Worm (Caenorhabditis elegans) whole organism, late embryonic: ENCODE measurements around the gene C33H5.2.

Experiments
- F13H6.1 ChIP-seq: sonication (generic microtip); optimal IDR thresholded peaks from 2 replicates; lab custom pipeline; 2016; ENCODE audit warnings: missing genetic modification characterization, missing compliant biosample characterization
- ama-1 ChIP-seq: fragments of 150-350 bp; optimal IDR thresholded peaks from 2 replicates; lab custom pipeline; 2014
- ceh-22 ChIP-seq: sonication (generic microtip); optimal IDR thresholded peaks from 2 replicates; lab custom pipeline; 2017; ENCODE audit warnings: missing biosample characterization, missing genetic modification characterization
- ceh-31 ChIP-seq: sonication (generic microtip); optimal IDR thresholded peaks from 2 replicates; lab custom pipeline; 2016; ENCODE audit warnings: missing genetic modification characterization, missing compliant biosample characterization
- ceh-6 ChIP-seq: fragments of 200-800 bp; sonication (Bioruptor generic); optimal IDR thresholded peaks from 2 replicates; lab custom pipeline; 2018; ENCODE audit warnings: mild to moderate bottlenecking, missing genetic modification characterization, missing compliant biosample characterization
- dve-1 ChIP-seq: sonication (generic microtip); optimal IDR thresholded peaks from 2 replicates; lab custom pipeline; 2017; ENCODE audit warnings: antibody characterized with exemption, mild to moderate bottlenecking, missing genetic modification characterization, missing compliant biosample characterization
- ets-4 ChIP-seq: sonication (generic microtip); optimal IDR thresholded peaks from 2 replicates; lab custom pipeline; 2016; ENCODE audit warnings: missing genetic modification characterization, missing compliant biosample characterization
- fkh-10 ChIP-seq: fragments of 150-350 bp; optimal IDR thresholded peaks from 2 replicates; lab custom pipeline; 2014; ENCODE audit warnings: missing biosample characterization, missing genetic modification reagents, missing genetic modification characterization
- lin-11 ChIP-seq: fragments of 200-800 bp; sonication (Bioruptor generic); optimal IDR thresholded peaks from 2 replicates; lab custom pipeline; 2018; ENCODE audit warnings: mild to moderate bottlenecking, missing genetic modification characterization, missing compliant biosample characterization
- nfya-1 ChIP-seq: sonication (generic microtip); optimal IDR thresholded peaks from 2 replicates; lab custom pipeline; 2017; ENCODE audit warnings: missing genetic modification characterization, mild to moderate bottlenecking, missing compliant biosample characterization, antibody characterized with exemption, moderate library complexity
- nhr-11 ChIP-seq: fragments of 150-350 bp; optimal IDR thresholded peaks from 2 replicates; lab custom pipeline; 2014; ENCODE audit warnings: missing biosample characterization, missing genetic modification characterization
- odd-2 ChIP-seq: sonication (generic microtip); optimal IDR thresholded peaks from 2 replicates; lab custom pipeline; 2017; ENCODE audit warnings: antibody characterized with exemption, mild to moderate bottlenecking, missing genetic modification characterization, missing compliant biosample characterization
- pha-4 ChIP-seq: fragments of 150-350 bp; optimal IDR thresholded peaks from 2 replicates; lab custom pipeline; 2018; ENCODE audit warnings: missing biosample characterization, missing genetic modification reagents, missing genetic modification characterization
- pqm-1 ChIP-seq: sonication (generic microtip); optimal IDR thresholded peaks from 2 replicates; lab custom pipeline; 2016; ENCODE audit warnings: missing genetic modification characterization, missing compliant biosample characterization

ce11 chrIV:7834625-7835228, 29.9 kb downstream of the C33H5.2 start, which contains the start of gene erp-44.2:
- TF ChIP-seq ets-4 (tag; lab: Kevin White, UChicago): no peak
- no peak for TF ChIP-seq nhr-11 (tag; lab: Kevin White, UChicago)
- no peak for TF ChIP-seq odd-2 (tag; lab: Kevin White, UChicago)
- TF ChIP-seq ceh-22: no peak
- no peak for TF ChIP-seq pqm-1 (tag; lab: Kevin White, UChicago)
- no peak for TF ChIP-seq fkh-10 (GFP tag; lab: Kevin White, UChicago)
- no peak for TF ChIP-seq nfya-1 (tag; lab: Kevin White, UChicago)
- no peak for TF ChIP-seq dve-1
- no peak for TF ChIP-seq pha-4
- TF ChIP-seq ama-1 (lab: Kevin White, UChicago): no peak
- TF ChIP-seq F13H6.1 (tag; lab: Kevin White, UChicago): no peak
- no peak for TF ChIP-seq ceh-6
- TF ChIP-seq ceh-31 (tag; lab: Kevin White, UChicago): no peak
- no peak for TF ChIP-seq lin-11 (tag; lab: Kevin White, UChicago)
